Fruit fly (Drosophila melanogaster): ENCODE measurements around the gene CG9004.
A peak's percentile ranks its signal among the peaks of the same experiment; 100 is the strongest.

CG9004 gene

dm6 chr3L:2377114-2377783 lies 3.7 kb downstream of the CG9004 start, which contains the start of the genes CG15877 and Svil (continued):
- TF ChIP-seq CG31441 (GFP tag; IDR thresholded peaks at IDR 0.05), result no peak
- TF ChIP-seq CG2116 (GFP tag; optimal IDR thresholded peaks at IDR 0.05), result peak; percentile 43
- TF ChIP-seq ci (GFP tag; IDR thresholded peaks at IDR 0.05), result no peak
- peak; percentile 23; the same call in 1 of the 2 replicates for TF ChIP-seq bbx (GFP tag; IDR thresholded peaks at IDR 0.05; ENCODE audit: partially characterized antibody)
- TF ChIP-seq lmd (GFP tag; IDR thresholded peaks at IDR 0.05), result peak; percentile 10; the same call in 1 of the 2 replicates
- peak; percentile 54 for TF ChIP-seq mam (GFP tag; optimal IDR thresholded peaks at IDR 0.05)
- peak in 1 of 2 experiments; percentile 36 for TF ChIP-seq dpn (GFP tag; optimal IDR thresholded peaks at IDR 0.05)
- TF ChIP-seq so (GFP tag; IDR thresholded peaks at IDR 0.05), result 0 out of 3 replicates have a peak, but pooled peaks have one; percentile 25
- TF ChIP-seq Sry-δ (GFP tag; optimal IDR thresholded peaks at IDR 0.05), result peak; percentile 28
- TF ChIP-seq Dll (GFP tag; IDR thresholded peaks at IDR 0.05; ENCODE audit: partially characterized antibody), result 0 out of 4 replicates have a peak, but pooled peaks have one; percentile 41
- TF ChIP-seq CG31388 (GFP tag; optimal IDR thresholded peaks at IDR 0.05), result no peak
- TF ChIP-seq E2f2 (GFP tag; IDR thresholded peaks at IDR 0.05), result peak; percentile 78
- 0 out of 3 replicates have a peak, but pooled peaks have one; percentile 31 for TF ChIP-seq Dbx (GFP tag; IDR thresholded peaks at IDR 0.05)
- TF ChIP-seq Ets65A (GFP tag), result no peak
- TF ChIP-seq wor (GFP tag; IDR thresholded peaks at IDR 0.05), result no peak
- TF ChIP-seq nmo (GFP tag; optimal IDR thresholded peaks at IDR 0.05), result peak; percentile 18
- TF ChIP-seq CG16813 (GFP tag; IDR thresholded peaks at IDR 0.05; ENCODE audit: partially characterized antibody), result peak; percentile 44; the same call in 1 of the 3 replicates
- peak; percentile 41 for TF ChIP-seq Mad (GFP tag; optimal IDR thresholded peaks at IDR 0.05)
- no peak for TF ChIP-seq CG12071 (GFP tag; optimal IDR thresholded peaks at IDR 0.05)
- no peak for TF ChIP-seq Atf-2 (GFP tag; optimal IDR thresholded peaks at IDR 0.05)
- TF ChIP-seq phol (tag; optimal IDR thresholded peaks at IDR 0.05), result peak; percentile 24
- peak; percentile 55; the same call in 1 of the 2 replicates for TF ChIP-seq slbo (GFP tag; IDR thresholded peaks at IDR 0.05)
- TF ChIP-seq CG17829 (tag; optimal IDR thresholded peaks at IDR 0.05), result peak; percentile 2
- peak; percentile 29 for TF ChIP-seq CG12769 (tag; optimal IDR thresholded peaks at IDR 0.05)
- TF ChIP-seq CG8290 (GFP tag; optimal IDR thresholded peaks at IDR 0.05), result no peak
- peak in 1 of 2 experiments; percentile 48 for TF ChIP-seq CG8290 (tag; optimal IDR thresholded peaks at IDR 0.05)
- peak; percentile 16 for TF ChIP-seq lilli (GFP tag; optimal IDR thresholded peaks at IDR 0.05)
- peak; percentile 99 for TF ChIP-seq MBD-R2 (GFP tag; IDR thresholded peaks at IDR 0.05)
- TF ChIP-seq CG4617 (GFP tag; optimal IDR thresholded peaks at IDR 0.05; ENCODE audit: borderline replicate concordance), result peak; percentile 66
- TF ChIP-seq Hand (GFP tag; optimal IDR thresholded peaks at IDR 0.05), result no peak
- peak; percentile 56 for TF ChIP-seq Ets97D (GFP tag; optimal IDR thresholded peaks at IDR 0.05)
- peak; percentile 22 for TF ChIP-seq CG13624 (GFP tag; optimal IDR thresholded peaks at IDR 0.05)
- peak; percentile 28 for TF ChIP-seq Antp (GFP tag; optimal IDR thresholded peaks at IDR 0.05)
- no peak for TF ChIP-seq eve (GFP tag; optimal IDR thresholded peaks at IDR 0.05)
- TF ChIP-seq HLH4C (GFP tag; IDR thresholded peaks at IDR 0.05; ENCODE audit: partially characterized antibody), result peak; percentile 46; the same call in 2 of the 3 replicates
- peak; percentile 66 for TF ChIP-seq YL-1 (GFP tag; optimal IDR thresholded peaks at IDR 0.05)
- peak; percentile 1 for TF ChIP-seq gro (GFP tag; optimal IDR thresholded peaks at IDR 0.05)
- peak; percentile 78 for TF ChIP-seq stwl (tag; optimal IDR thresholded peaks at IDR 0.05)
- TF ChIP-seq lab (GFP tag; optimal IDR thresholded peaks at IDR 0.05), result peak; percentile 2
- TF ChIP-seq CG9876 (GFP tag; optimal IDR thresholded peaks at IDR 0.05), result no peak
- TF ChIP-seq Optix (GFP tag; IDR thresholded peaks at IDR 0.05), result no peak
- TF ChIP-seq NFAT (GFP tag; IDR thresholded peaks at IDR 0.05), result peak; percentile 66; the same call in 1 of the 2 replicates
- peak; percentile 12; the same call in 1 of the 2 replicates for TF ChIP-seq CG32532 (GFP tag; IDR thresholded peaks at IDR 0.05)
- TF ChIP-seq CG9932 (GFP tag; IDR thresholded peaks at IDR 0.05), result peak; percentile 56
- peak; percentile 22 for TF ChIP-seq CTCF (GFP tag; optimal IDR thresholded peaks at IDR 0.05)
- TF ChIP-seq MESR4 (GFP tag; optimal IDR thresholded peaks at IDR 0.05), result peak; percentile 39
- 0 out of 3 replicates have a peak, but pooled peaks have one; percentile 30 for TF ChIP-seq knrl (GFP tag; IDR thresholded peaks at IDR 0.05; ENCODE audit: partially characterized antibody)
- no peak for TF ChIP-seq CG8924 (tag; optimal IDR thresholded peaks at IDR 0.05)
- peak; percentile 7 for TF ChIP-seq CG9797 (GFP tag; optimal IDR thresholded peaks at IDR 0.05)
- peak; percentile 68 for TF ChIP-seq trem (tag; optimal IDR thresholded peaks at IDR 0.05)
